Fruit fly (Drosophila melanogaster) whole organism, embryonic: ENCODE results near the gene CG12560.

Source experiments
- Blimp-1 ChIP-seq: fragments of 200-800 bp; sonication (Bioruptor generic); optimal IDR thresholded peaks from 3 replicates; lab custom pipeline; 2018; ENCODE audit warnings: missing biosample characterization, missing genetic modification characterization, mild to moderate bottlenecking, moderate library complexity, missing genetic modification reagents
- C15 ChIP-seq: fragments of 200-800 bp; sonication (Bioruptor generic); IDR thresholded peaks from 3 replicates; pipeline ENCODE4 v1.3.6; 2022; ENCODE audit warnings: missing biosample characterization, missing genetic modification characterization
- CG10366 ChIP-seq: fragments of 200-800 bp; sonication (Bioruptor generic); IDR thresholded peaks from 2 replicates; pipeline ENCODE4 v1.3.6; 2022; ENCODE audit warnings: missing biosample characterization, missing genetic modification characterization
- CG11696 ChIP-seq: fragments of 200-800 bp; sonication (Bioruptor generic); IDR thresholded peaks from 2 replicates; pipeline ENCODE4 v1.3.6; 2022; ENCODE audit warnings: missing biosample characterization, missing genetic modification characterization
- CG12744 ChIP-seq: fragments of 200-800 bp; sonication (Bioruptor generic); optimal IDR thresholded peaks from 2 replicates; lab custom pipeline; 2016; ENCODE audit warnings: missing biosample characterization, missing genetic modification characterization
- CG14014 ChIP-seq: fragments of 200-800 bp; sonication (Bioruptor generic); IDR thresholded peaks from 2 replicates; pipeline ENCODE4 v1.3.6; 2022; ENCODE audit warnings: missing biosample characterization, missing genetic modification characterization
- CG15479 ChIP-seq: fragments of 200-800 bp; sonication (Bioruptor generic); optimal IDR thresholded peaks from 3 replicates; lab custom pipeline; 2019; ENCODE audit warnings: missing biosample characterization, mild to moderate bottlenecking, missing genetic modification characterization, moderate library complexity
- CG15601 ChIP-seq: fragments of 200-800 bp; sonication (Bioruptor generic); optimal IDR thresholded peaks from 3 replicates; lab custom pipeline; 2019; ENCODE audit warnings: missing biosample characterization, mild to moderate bottlenecking, missing genetic modification characterization, moderate library complexity
- CG15696 ChIP-seq: fragments of 200-800 bp; sonication (Bioruptor generic); optimal IDR thresholded peaks from 2 replicates; lab custom pipeline; 2019; ENCODE audit warnings: missing biosample characterization, mild to moderate bottlenecking, missing genetic modification characterization, moderate library complexity
- CG17359 ChIP-seq: fragments of 200-800 bp; sonication (Bioruptor generic); optimal IDR thresholded peaks from 3 replicates; lab custom pipeline; 2018; ENCODE audit warnings: missing biosample characterization, mild to moderate bottlenecking, missing genetic modification characterization, moderate library complexity
- CG17385 ChIP-seq: fragments of 200-800 bp; sonication (Bioruptor generic); optimal IDR thresholded peaks from 3 replicates; lab custom pipeline; 2018; ENCODE audit warnings: missing biosample characterization, mild to moderate bottlenecking, missing genetic modification characterization
- CG1792 ChIP-seq: fragments of 200-800 bp; sonication (Bioruptor generic); optimal IDR thresholded peaks from 2 replicates; lab custom pipeline; 2016; ENCODE audit warnings: missing biosample characterization, missing genetic modification characterization
- CG18011 ChIP-seq: fragments of 200-800 bp; sonication (Bioruptor generic); optimal IDR thresholded peaks from 2 replicates; lab custom pipeline; 2017; ENCODE audit warnings: missing biosample characterization, missing genetic modification characterization, mild to moderate bottlenecking, moderate library complexity, missing genotype
- CG18262 ChIP-seq: fragments of 200-800 bp; optimal IDR thresholded peaks from 3 replicates; lab custom pipeline; 2019; ENCODE audit warnings: missing biosample characterization, mild to moderate bottlenecking, missing genetic modification characterization, moderate library complexity
- CG2120 ChIP-seq: fragments of 200-800 bp; sonication (Bioruptor generic); optimal IDR thresholded peaks from 3 replicates; lab custom pipeline; 2016; ENCODE audit warnings: missing biosample characterization, missing genetic modification characterization
- CG31388 ChIP-seq: fragments of 200-800 bp; sonication (Bioruptor generic); optimal IDR thresholded peaks from 2 replicates; lab custom pipeline; 2016; ENCODE audit warnings: missing biosample characterization, missing genetic modification characterization
- CG31441 ChIP-seq: fragments of 200-800 bp; sonication (Bioruptor generic); IDR thresholded peaks from 2 replicates; pipeline ENCODE4 v1.3.6; 2022; ENCODE audit warnings: missing biosample characterization, missing genetic modification characterization
- CG3163 ChIP-seq: fragments of 200-800 bp; sonication (Bioruptor generic); optimal IDR thresholded peaks from 3 replicates; lab custom pipeline; 2016; ENCODE audit warnings: missing biosample characterization, missing genetic modification characterization
- CG34224 ChIP-seq: fragments of 200-800 bp; sonication (Bioruptor generic); IDR thresholded peaks from 3 replicates; pipeline ENCODE4 v1.3.6; 2022; ENCODE audit warnings: missing biosample characterization, missing genetic modification characterization; ENCODE audit not compliant: partially characterized antibody
- CG6689 ChIP-seq: fragments of 200-800 bp; sonication (Bioruptor generic); IDR thresholded peaks from 2 replicates; pipeline ENCODE4 v1.3.6; 2022; ENCODE audit warnings: missing biosample characterization, missing genetic modification characterization
- CG9727 ChIP-seq: fragments of 200-800 bp; sonication (Bioruptor generic); optimal IDR thresholded peaks from 3 replicates; lab custom pipeline; 2017; ENCODE audit warnings: missing biosample characterization, mild to moderate bottlenecking, missing genetic modification characterization
- Dp ChIP-seq: fragments of 200-800 bp; sonication (Bioruptor generic); optimal IDR thresholded peaks from 2 replicates; lab custom pipeline; 2018; ENCODE audit warnings: missing biosample characterization, mild to moderate bottlenecking, missing genetic modification characterization, moderate library complexity
- Hr39 ChIP-seq: fragments of >200 bp; optimal IDR thresholded peaks from 2 replicates; lab custom pipeline; 2017
- MTF-1 ChIP-seq: fragments of 200-800 bp; sonication (Bioruptor generic); optimal IDR thresholded peaks from 2 replicates; lab custom pipeline; 2018; ENCODE audit warnings: missing biosample characterization, mild to moderate bottlenecking, missing genetic modification characterization, borderline replicate concordance
- NK7.1 ChIP-seq: fragments of 200-800 bp; sonication (Bioruptor generic); optimal IDR thresholded peaks from 3 replicates; lab custom pipeline; 2016; ENCODE audit warnings: missing biosample characterization, missing genetic modification characterization
- Sox102F ChIP-seq: fragments of 200-800 bp; sonication (Bioruptor generic); optimal IDR thresholded peaks from 2 replicates; lab custom pipeline; 2018; ENCODE audit warnings: missing biosample characterization, mild to moderate bottlenecking, missing genetic modification characterization, moderate library complexity
- aop ChIP-seq: fragments of 200-800 bp; sonication (Bioruptor generic); IDR thresholded peaks from 2 replicates; pipeline ENCODE4 v1.3.6; 2022; ENCODE audit warnings: missing biosample characterization, missing genetic modification characterization
- ase ChIP-seq: fragments of 200-800 bp; sonication (Bioruptor generic); IDR thresholded peaks from 3 replicates; pipeline ENCODE4 v1.3.6; 2022; ENCODE audit warnings: missing biosample characterization, missing genetic modification characterization
- az2 ChIP-seq: fragments of 200-800 bp; sonication (Bioruptor generic); optimal IDR thresholded peaks from 3 replicates; lab custom pipeline; 2016; ENCODE audit warnings: missing biosample characterization, missing genetic modification characterization
- cg ChIP-seq: fragments of 200-800 bp; sonication (Bioruptor generic); optimal IDR thresholded peaks from 3 replicates; lab custom pipeline; 2019; ENCODE audit warnings: missing biosample characterization, mild to moderate bottlenecking, missing genetic modification characterization, moderate library complexity
- chinmo ChIP-seq: fragments of 200-800 bp; sonication (Bioruptor generic); IDR thresholded peaks from 4 replicates; pipeline ENCODE4 v1.3.6; 2022; ENCODE audit warnings: missing biosample characterization, missing genetic modification characterization; ENCODE audit not compliant: partially characterized antibody
- esg ChIP-seq: fragments of 200-800 bp; sonication (Bioruptor generic); conservative IDR thresholded peaks from 2 replicates; pipeline ENCODE4 v1.3.6; 2022; ENCODE audit warnings: missing biosample characterization, missing genetic modification characterization
- fu2 ChIP-seq: fragments of 200-800 bp; sonication (Bioruptor generic); optimal IDR thresholded peaks from 2 replicates; lab custom pipeline; 2016; ENCODE audit warnings: missing biosample characterization, missing genetic modification characterization
- gce ChIP-seq: fragments of 200-800 bp; sonication (Bioruptor generic); IDR thresholded peaks from 3 replicates; pipeline ENCODE4 v1.3.6; 2022; ENCODE audit warnings: missing biosample characterization, missing genetic modification characterization
- grau ChIP-seq: fragments of 200-800 bp; optimal IDR thresholded peaks from 3 replicates; lab custom pipeline; 2019; ENCODE audit warnings: missing biosample characterization, mild to moderate bottlenecking, missing genetic modification characterization, moderate library complexity
- inv ChIP-seq: fragments of 200-800 bp; sonication (Bioruptor generic); IDR thresholded peaks from 2 replicates; pipeline ENCODE4 v1.3.6; 2022; ENCODE audit warnings: missing biosample characterization, missing genetic modification characterization; ENCODE audit not compliant: partially characterized antibody
- mirr ChIP-seq: fragments of 200-800 bp; sonication (Bioruptor generic); optimal IDR thresholded peaks from 3 replicates; lab custom pipeline; 2018; ENCODE audit warnings: missing biosample characterization, mild to moderate bottlenecking, missing genetic modification characterization
- nerfin-2 ChIP-seq: fragments of 200-800 bp; sonication (Bioruptor generic); IDR thresholded peaks from 2 replicates; pipeline ENCODE4 v1.3.6; 2022; ENCODE audit warnings: missing biosample characterization, missing genetic modification characterization; ENCODE audit not compliant: partially characterized antibody
- peb ChIP-seq: fragments of 200-800 bp; sonication (Bioruptor generic); IDR thresholded peaks from 2 replicates; pipeline ENCODE4 v1.3.6; 2022; ENCODE audit warnings: missing biosample characterization, missing genetic modification characterization
- pros ChIP-seq: fragments of 200-800 bp; sonication (Bioruptor generic); optimal IDR thresholded peaks from 3 replicates; lab custom pipeline; 2019; ENCODE audit warnings: missing biosample characterization, mild to moderate bottlenecking, missing genetic modification characterization, moderate library complexity
- ranshi ChIP-seq: fragments of 200-800 bp; sonication (Bioruptor generic); IDR thresholded peaks from 2 replicates; pipeline ENCODE4 v1.3.6; 2022; ENCODE audit warnings: missing biosample characterization, missing genetic modification characterization
- row ChIP-seq: fragments of 200-800 bp; sonication (Bioruptor generic); IDR thresholded peaks from 3 replicates; pipeline ENCODE4 v1.3.6; 2022; ENCODE audit warnings: missing biosample characterization, missing genetic modification characterization
- sd ChIP-seq: fragments of 200-800 bp; sonication (Bioruptor generic); optimal IDR thresholded peaks from 3 replicates; lab custom pipeline; 2018; ENCODE audit warnings: missing biosample characterization, mild to moderate bottlenecking, missing genetic modification characterization, moderate library complexity
- shn ChIP-seq: fragments of 200-800 bp; sonication (Bioruptor generic); optimal IDR thresholded peaks from 3 replicates; lab custom pipeline; 2016; ENCODE audit warnings: missing biosample characterization, missing genetic modification characterization
- sob ChIP-seq: fragments of 200-800 bp; sonication (Bioruptor generic); IDR thresholded peaks from 2 replicates; pipeline ENCODE4 v1.3.6; 2022; ENCODE audit warnings: missing biosample characterization, missing genetic modification characterization
- tna ChIP-seq: fragments of 200-800 bp; sonication (Bioruptor generic); IDR thresholded peaks from 2 replicates; pipeline ENCODE4 v1.3.6; 2022; ENCODE audit warnings: missing biosample characterization, missing genetic modification characterization; ENCODE audit not compliant: partially characterized antibody
- vnd ChIP-seq: fragments of 200-800 bp; sonication (Bioruptor generic); IDR thresholded peaks from 3 replicates; pipeline ENCODE4 v1.3.6; 2022; ENCODE audit warnings: missing biosample characterization, missing genetic modification characterization; ENCODE audit not compliant: partially characterized antibody
- vvl ChIP-seq: fragments of 200-800 bp; sonication (Bioruptor generic); IDR thresholded peaks from 2 replicates; pipeline ENCODE4 v1.3.6; 2022; ENCODE audit warnings: missing biosample characterization, missing genetic modification characterization
- zen2 ChIP-seq: fragments of 200-800 bp; sonication (Bioruptor generic); IDR thresholded peaks from 3 replicates; pipeline ENCODE4 v1.3.6; 2022; ENCODE audit warnings: missing biosample characterization, missing genetic modification characterization; ENCODE audit not compliant: partially characterized antibody

CG12560 gene

DNA sequence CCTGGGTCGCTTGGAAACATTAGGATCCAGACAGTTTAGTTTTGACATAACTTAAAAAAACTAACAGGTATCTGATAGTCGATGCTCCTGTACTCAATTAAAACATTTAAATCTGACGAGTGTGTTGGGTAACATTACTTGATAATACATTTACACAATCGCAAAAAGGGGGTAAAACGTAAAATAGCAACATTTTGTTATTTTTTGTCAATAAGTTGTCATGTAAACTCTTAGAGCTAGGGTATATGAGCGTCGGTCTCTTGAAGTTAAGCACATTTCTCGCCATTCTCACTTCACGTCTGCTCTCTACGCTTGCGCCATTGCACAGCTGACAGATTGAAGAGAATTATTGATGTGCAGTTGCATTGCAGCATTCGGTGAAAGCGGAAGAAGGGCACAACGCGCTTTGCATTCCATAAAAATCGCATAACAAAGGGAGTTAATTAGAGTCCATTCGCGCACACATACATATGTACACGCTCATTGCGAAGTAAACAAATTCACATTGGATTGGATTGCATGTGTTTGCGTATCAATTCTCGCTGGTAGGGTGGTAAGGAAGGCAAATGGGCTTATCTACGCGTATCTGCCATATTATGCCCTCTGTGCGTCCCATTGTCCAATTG lies 24.3 kb downstream of the CG12560 start (continued):
- TF ChIP-seq shn (GFP tag; lab: Kevin White, UChicago) (no peak), gce (no peak), CG2120 (GFP tag; lab: Kevin White, UChicago) (peak; percentile 11), CG15479 (GFP tag; lab: Kevin White, UChicago) (peak; percentile 28), NK7.1 (GFP tag; lab: Kevin White, UChicago) (peak; percentile 21), CG1792 (GFP tag; lab: Kevin White, UChicago) (no peak), sob (GFP tag; lab: Robert Waterston, UW) (no peak), CG14014 (no peak), CG3163 (GFP tag; lab: Kevin White, UChicago) (peak; percentile 11), row (peak; percentile 63), CG11696 (GFP tag; lab: Robert Waterston, UW) (no peak), CG31388 (GFP tag; lab: Kevin White, UChicago) (no peak), nerfin-2 (GFP tag; lab: Robert Waterston, UW) (peak; percentile 64), vnd (GFP tag; lab: Robert Waterston, UW) (peak; percentile 70), esg (GFP tag; lab: Robert Waterston, UW) (no peak), CG17359 (tag; lab: Kevin White, UChicago) (peak; percentile 26), Sox102F (peak; percentile 12), cg (peak; percentile 22), Blimp-1 (peak; percentile 17), peb (no peak), Dp (no peak), tna (GFP tag; lab: Robert Waterston, UW) (peak; percentile 68; the same call in 1 of the 2 replicates), inv (GFP tag; lab: Robert Waterston, UW) (peak; percentile 34; the same call in 1 of the 2 replicates), zen2 (GFP tag; lab: Robert Waterston, UW) (no peak), CG18262 (tag; lab: Kevin White, UChicago) (peak; percentile 23), Hr39 (lab: Kevin White, UChicago) (no peak), CG17385 (GFP tag; lab: Kevin White, UChicago) (no peak), CG15696 (tag; lab: Kevin White, UChicago) (no peak), CG10366 (no peak), pros (GFP tag; lab: Kevin White, UChicago) (no peak), C15 (GFP tag; lab: Robert Waterston, UW) (no peak), MTF-1 (no peak), ranshi (GFP tag; lab: Robert Waterston, UW) (0 out of 2 replicates have a peak, but pooled peaks have one; percentile 12), CG34224 (peak; percentile 18; the same call in 1 of the 3 replicates), CG15601 (tag; lab: Kevin White, UChicago) (no peak), CG12744 (GFP tag; lab: Kevin White, UChicago) (no peak), CG6689 (GFP tag; lab: Robert Waterston, UW) (0 out of 2 replicates have a peak, but pooled peaks have one; percentile 11), ase (no peak), grau (peak; percentile 17), mirr (GFP tag; lab: Kevin White, UChicago) (peak; percentile 44), CG18011 (GFP tag; lab: Kevin White, UChicago) (no peak), fu2 (GFP tag; lab: Kevin White, UChicago) (no peak), CG9727 (GFP tag; lab: Kevin White, UChicago) (peak; percentile 20), aop (no peak), vvl (GFP tag; lab: Robert Waterston, UW) (peak; percentile 45; the same call in 1 of the 2 replicates), az2 (GFP tag; lab: Kevin White, UChicago) (peak; percentile 19), CG31441 (GFP tag; lab: Robert Waterston, UW) (0 out of 2 replicates have a peak, but pooled peaks have one; percentile 15), sd (tag; lab: Kevin White, UChicago) (no peak), chinmo (GFP tag; lab: Robert Waterston, UW) (peak; percentile 63; the same call in 2 of the 4 replicates)
